Worm (Caenorhabditis elegans): ENCODE results near the gene fbxb-77.

Gene fbxb-77

DNA sequence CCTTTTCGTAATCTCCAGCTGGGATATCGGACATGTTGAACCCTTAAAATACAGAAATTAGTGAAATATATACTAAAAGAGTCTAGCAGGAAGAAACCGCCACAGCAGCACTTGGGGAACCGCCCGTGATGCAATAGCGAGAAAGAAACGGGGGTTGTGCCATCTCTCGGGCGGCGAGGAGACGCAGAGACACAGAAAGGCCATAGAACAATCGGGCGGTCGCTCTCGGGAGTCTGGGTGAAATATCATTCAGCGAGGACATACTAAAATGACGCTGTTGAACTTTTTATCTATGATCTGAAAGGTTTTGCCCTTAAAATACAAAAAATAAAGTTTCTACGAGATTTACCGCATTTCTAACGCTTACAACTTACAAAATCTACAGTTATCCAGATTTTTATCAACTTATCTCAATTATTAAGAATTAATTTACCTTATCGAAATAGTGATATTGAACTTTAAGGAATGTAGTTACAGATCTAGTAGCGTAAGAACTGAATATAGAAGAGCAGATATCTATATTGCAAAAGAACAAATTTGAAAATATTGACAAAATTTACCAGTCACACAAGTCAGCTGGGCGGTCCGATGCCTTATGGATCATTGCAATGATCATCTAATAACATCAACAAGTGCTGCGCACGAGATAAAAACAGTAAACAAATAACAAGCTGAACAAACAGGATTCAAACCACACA is 7.4 kb downstream of the fbxb-77 start, which contains the start of gene cyc-2.1 (continued):
- TF ChIP-seq lsy-2 (tag; optimal IDR thresholded peaks at IDR 0.05) (peak; percentile 79 to 90), nhr-28 (tag; optimal IDR thresholded peaks at IDR 0.05) (peak; percentile 55), snpc-1.2 (GFP tag; IDR thresholded peaks at IDR 0.05) (peak; percentile 82), nhr-102 (tag; optimal IDR thresholded peaks at IDR 0.05) (peak; percentile 47)

ce11 chrIV:4747553-4747952 is 8.4 kb downstream of the fbxb-77 start, which contains the start of gene tctn-1:
TSS of gene tctn-1 (minus strand) at chrIV:4747832.
- no peak for TF ChIP-seq nhr-6 (tag; optimal IDR thresholded peaks at IDR 0.05)
- TF ChIP-seq fkh-10 (GFP tag; optimal IDR thresholded peaks at IDR 0.05): no peak
- TF ChIP-seq aha-1 (tag): peak; percentile 22
- peak; percentile 9 for TF ChIP-seq mes-2 (tag; optimal IDR thresholded peaks at IDR 0.05; ENCODE audit: poor library complexity, severe bottlenecking)
- TF ChIP-seq hlh-30 (tag; optimal IDR thresholded peaks at IDR 0.05; ENCODE audit: insufficient read depth): no peak
- 0 out of 2 replicates have a peak, but pooled peaks have one; percentile 16 for TF ChIP-seq madf-9 (GFP tag; conservative IDR thresholded peaks at IDR 0.05)
- 0 out of 2 replicates have a peak, but pooled peaks have one; percentile 20 for TF ChIP-seq arid-1 (GFP tag; conservative IDR thresholded peaks at IDR 0.05)
- TF ChIP-seq hmg-1.1 (GFP tag; IDR thresholded peaks at IDR 0.05): 0 out of 2 replicates have a peak, but pooled peaks have one; percentile 27
- TF ChIP-seq zfp-3 (GFP tag; conservative IDR thresholded peaks at IDR 0.05): peak; percentile 18; the same call in 1 of the 2 replicates
- peak; percentile 7 for TF ChIP-seq dve-1 (tag; optimal IDR thresholded peaks at IDR 0.05; ENCODE audit: insufficient read depth)
- no peak for TF ChIP-seq nhr-111 (GFP tag; optimal IDR thresholded peaks at IDR 0.05)
- TF ChIP-seq mdt-29 (GFP tag; IDR thresholded peaks at IDR 0.05): 0 out of 2 replicates have a peak, but pooled peaks have one; percentile 26
- TF ChIP-seq ama-1 (optimal IDR thresholded peaks at IDR 0.05): peak; percentile 86
- TF ChIP-seq cey-2 (tag; optimal IDR thresholded peaks at IDR 0.05; ENCODE audit: borderline replicate concordance, insufficient read depth): no peak
- TF ChIP-seq nhr-41 (GFP tag; IDR thresholded peaks at IDR 0.05): no peak
- TF ChIP-seq lin-38 (GFP tag; IDR thresholded peaks at IDR 0.05): peak; percentile 35; the same call in 1 of the 2 replicates
- TF ChIP-seq daf-16 (GFP tag; optimal IDR thresholded peaks at IDR 0.05): peak in 1 of 2 experiments; percentile 22
- TF ChIP-seq daf-16 (tag; optimal IDR thresholded peaks at IDR 0.05): peak; percentile 21
- TF ChIP-seq Y48G9A.11 (GFP tag; IDR thresholded peaks at IDR 0.05): 0 out of 2 replicates have a peak, but pooled peaks have one; percentile 8
- TF ChIP-seq unc-62 (GFP tag; optimal IDR thresholded peaks at IDR 0.05 in 1 of 2): no peak
- no peak for TF ChIP-seq unc-62 (tag; optimal IDR thresholded peaks at IDR 0.05)
- no peak for TF ChIP-seq F26F4.8 (GFP tag; conservative IDR thresholded peaks at IDR 0.05)
- TF ChIP-seq lsy-2 (tag; optimal IDR thresholded peaks at IDR 0.05): peak in 1 of 2 experiments; percentile 41
- TF ChIP-seq dmd-9 (GFP tag; IDR thresholded peaks at IDR 0.05): no peak
- TF ChIP-seq ctbp-1 (GFP tag; IDR thresholded peaks at IDR 0.05): 0 out of 2 replicates have a peak, but pooled peaks have one; percentile 14
- no peak for TF ChIP-seq nhr-76 (tag; optimal IDR thresholded peaks at IDR 0.05)
- TF ChIP-seq dmd-8 (GFP tag; IDR thresholded peaks at IDR 0.05): 0 out of 2 replicates have a peak, but pooled peaks have one; percentile 15
- peak; percentile 23; the same call in 1 of the 2 replicates for TF ChIP-seq dmd-6 (GFP tag; IDR thresholded peaks at IDR 0.05)

- TF ChIP-seq lsy-2 (tag; optimal IDR thresholded peaks at IDR 0.05) (peak; percentile 52 to 96), egl-43 (GFP tag; IDR thresholded peaks at IDR 0.05) (no peak), nhr-28 (tag; optimal IDR thresholded peaks at IDR 0.05) (no peak), gei-8 (GFP tag; optimal IDR thresholded peaks at IDR 0.05) (no peak), R02D3.7 (tag; optimal IDR thresholded peaks at IDR 0.05) (no peak), dmd-6 (GFP tag; IDR thresholded peaks at IDR 0.05) (0 out of 2 replicates have a peak, but pooled peaks have one; percentile 21), lir-3 (tag; optimal IDR thresholded peaks at IDR 0.05) (no peak), unc-62 (GFP tag; optimal IDR thresholded peaks at IDR 0.05 in 1 of 2) (no peak), unc-62 (tag; optimal IDR thresholded peaks at IDR 0.05) (no peak), lin-39 (tag; optimal IDR thresholded peaks at IDR 0.05) (no peak), aly-2 (tag; optimal IDR thresholded peaks at IDR 0.05) (no peak), spr-1 (tag; optimal IDR thresholded peaks at IDR 0.05) (peak; percentile 57), rbr-2 (tag; optimal IDR thresholded peaks at IDR 0.05) (peak; percentile 55), sdz-12 (GFP tag; optimal IDR thresholded peaks at IDR 0.05) (no peak), mes-2 (tag; optimal IDR thresholded peaks at IDR 0.05; ENCODE audit: poor library complexity, severe bottlenecking) (peak; percentile 72), zfp-3 (GFP tag; conservative IDR thresholded peaks at IDR 0.05) (no peak), unc-130 (GFP tag; optimal IDR thresholded peaks at IDR 0.05) (no peak), T26A8.4 (GFP tag; IDR thresholded peaks at IDR 0.05) (peak; percentile 55; the same call in 1 of the 2 replicates), T20F7.1 (GFP tag; optimal IDR thresholded peaks at IDR 0.05) (peak; percentile 46), snpc-1.2 (GFP tag; IDR thresholded peaks at IDR 0.05) (peak; percentile 64; the same call in 1 of the 2 replicates), dmd-8 (GFP tag; IDR thresholded peaks at IDR 0.05) (no peak), nhr-237 (tag; optimal IDR thresholded peaks at IDR 0.05) (no peak), F37D6.2 (tag; optimal IDR thresholded peaks at IDR 0.05) (peak; percentile 45)
Observed at ce11 chrIV:4745422-4745821, 10.5 kb downstream of the fbxb-77 start, which contains the start of gene timm-17B.1. TSS of gene timm-17B.1 (minus strand) at chrIV:4745492.
